Worm (Caenorhabditis elegans) whole organism, young adult: ENCODE data around the gene phf-14.

ENCODE experiments used
- C06A6.2 ChIP-seq: fragments of 200-800 bp; sonication (Bioruptor generic); conservative IDR thresholded peaks from 2 replicates; pipeline ENCODE4 v1.3.6; 2022; ENCODE audit warnings: missing genetic modification characterization, missing compliant biosample characterization
- F23B12.7 ChIP-seq: sonication (generic microtip); optimal IDR thresholded peaks from 2 replicates; lab custom pipeline; 2017; ENCODE audit warnings: missing genetic modification characterization, mild to moderate bottlenecking, missing compliant biosample characterization, antibody characterized with exemption, moderate library complexity; ENCODE audit not compliant: insufficient read depth
- F33H1.4 ChIP-seq: fragments of 200-800 bp; sonication (Bioruptor generic); IDR thresholded peaks from 2 replicates; pipeline ENCODE4 v1.3.6; 2022; ENCODE audit warnings: missing genetic modification reagents, missing genetic modification characterization, missing compliant biosample characterization
- F37B4.10 ChIP-seq: fragments of 200-800 bp; sonication (Bioruptor generic); IDR thresholded peaks from 2 replicates; pipeline ENCODE4 v1.3.6; 2022; ENCODE audit warnings: missing genetic modification characterization, missing compliant biosample characterization
- T26A5.8 ChIP-seq: sonication (generic microtip); optimal IDR thresholded peaks from 2 replicates; lab custom pipeline; 2016; ENCODE audit warnings: missing genetic modification characterization, missing compliant biosample characterization
- Y79H2A.3 ChIP-seq: fragments of 200-800 bp; sonication (Bioruptor generic); conservative IDR thresholded peaks from 2 replicates; pipeline ENCODE4 v1.3.6; 2022; ENCODE audit warnings: missing genetic modification reagents, missing genetic modification characterization, missing compliant biosample characterization
- Y95B8A.8 ChIP-seq: fragments of 200-800 bp; sonication (Bioruptor generic); IDR thresholded peaks from 2 replicates; pipeline ENCODE4 v1.3.6; 2022; ENCODE audit warnings: missing genetic modification reagents, missing genetic modification characterization, missing compliant biosample characterization
- athp-1 ChIP-seq: sonication (generic microtip); optimal IDR thresholded peaks from 2 replicates; lab custom pipeline; 2017; ENCODE audit warnings: mild to moderate bottlenecking, missing genetic modification characterization, missing compliant biosample characterization
- attf-3 ChIP-seq: fragments of 200-800 bp; sonication (Bioruptor generic); conservative IDR thresholded peaks from 2 replicates; pipeline ENCODE4 v1.3.6; 2022; ENCODE audit warnings: missing genetic modification reagents, missing genetic modification characterization, missing compliant biosample characterization
- bed-1 ChIP-seq: fragments of 200-800 bp; sonication (Bioruptor generic); IDR thresholded peaks from 2 replicates; pipeline ENCODE4 v1.3.6; 2022; ENCODE audit warnings: missing genetic modification reagents, missing genetic modification characterization, missing compliant biosample characterization
- cebp-1 ChIP-seq, 2 experiments: fragments of 200-800 bp in 1 of 2; sonication (Bioruptor generic) in 1 of 2; sonication (generic microtip) in 1 of 2; IDR thresholded peaks in 1 of 2; optimal IDR thresholded peaks in 1 of 2; 2 replicates each; pipeline versions ENCODE4 v1.3.6 to Lab custom; 2017 to 2022; ENCODE audit warnings: missing compliant biosample characterization in 2 of 2, missing genetic modification characterization in 2 of 2, mild to moderate bottlenecking in 1 of 2, missing genetic modification reagents in 1 of 2, moderate library complexity in 1 of 2
- cebp-2 ChIP-seq: fragments of 200-800 bp; sonication (Bioruptor generic); IDR thresholded peaks from 2 replicates; pipeline ENCODE4 v1.3.6; 2022; ENCODE audit warnings: missing genetic modification characterization, missing compliant biosample characterization
- ceh-100 ChIP-seq: fragments of 200-800 bp; sonication (Bioruptor generic); IDR thresholded peaks from 2 replicates; pipeline ENCODE4 v1.3.6; 2022; ENCODE audit warnings: missing genetic modification reagents, missing genetic modification characterization, missing compliant biosample characterization
- ceh-27 ChIP-seq: fragments of 200-800 bp; sonication (Bioruptor generic); optimal IDR thresholded peaks from 2 replicates; lab custom pipeline; 2018; ENCODE audit warnings: mild to moderate bottlenecking, missing genetic modification characterization, moderate library complexity, missing compliant biosample characterization
- ceh-91 ChIP-seq: fragments of 200-800 bp; sonication (Bioruptor generic); IDR thresholded peaks from 2 replicates; pipeline ENCODE4 v1.3.6; 2022; ENCODE audit warnings: missing genetic modification reagents, missing genetic modification characterization, missing compliant biosample characterization
- die-1 ChIP-seq: sonication (generic microtip); optimal IDR thresholded peaks from 2 replicates; lab custom pipeline; 2016; ENCODE audit warnings: missing genotype, mild to moderate bottlenecking, missing genetic modification characterization, missing compliant biosample characterization
- dox-1 ChIP-seq: fragments of 200-800 bp; sonication (Bioruptor generic); IDR thresholded peaks from 2 replicates; pipeline ENCODE4 v1.3.6; 2022; ENCODE audit warnings: missing genetic modification reagents, missing genetic modification characterization, missing compliant biosample characterization
- dpl-1 ChIP-seq: fragments of 150-350 bp; optimal IDR thresholded peaks from 2 replicates; lab custom pipeline; 2014; ENCODE audit warnings: missing biosample characterization, missing genetic modification reagents, missing genetic modification characterization
- hmg-1.2 ChIP-seq: fragments of 200-800 bp; sonication (Bioruptor generic); IDR thresholded peaks from 2 replicates; pipeline ENCODE4 v1.3.6; 2022; ENCODE audit warnings: missing genetic modification reagents, missing genetic modification characterization, missing compliant biosample characterization
- hrde-1 ChIP-seq: sonication (generic microtip); optimal IDR thresholded peaks from 2 replicates; lab custom pipeline; 2016; ENCODE audit warnings: missing genetic modification characterization, mild to moderate bottlenecking, missing compliant biosample characterization, moderate library complexity, missing genotype, missing genetic modification reagents, borderline replicate concordance
- lag-1 ChIP-seq: fragments of 200-800 bp; sonication (Bioruptor generic); IDR thresholded peaks from 2 replicates; pipeline ENCODE4 v1.3.6; 2022; ENCODE audit warnings: missing genetic modification reagents, missing genetic modification characterization, missing compliant biosample characterization
- let-526 ChIP-seq: fragments of 200-800 bp; sonication (Bioruptor generic); IDR thresholded peaks from 2 replicates; pipeline ENCODE4 v1.3.6; 2022; ENCODE audit warnings: missing genetic modification reagents, missing genetic modification characterization, missing compliant biosample characterization
- lin-40 ChIP-seq: sonication (generic microtip); optimal IDR thresholded peaks from 2 replicates; lab custom pipeline; 2016; ENCODE audit warnings: missing genetic modification characterization, mild to moderate bottlenecking, missing compliant biosample characterization, missing genotype, missing genetic modification reagents
- lin-54 ChIP-seq: fragments of 200-800 bp; sonication (Bioruptor generic); optimal IDR thresholded peaks from 2 replicates; lab custom pipeline; 2018; ENCODE audit warnings: mild to moderate bottlenecking, missing genetic modification characterization, missing compliant biosample characterization
- lsl-1 ChIP-seq: fragments of 200-800 bp; sonication (Bioruptor generic); optimal IDR thresholded peaks from 2 replicates; lab custom pipeline; 2018; ENCODE audit warnings: mild to moderate bottlenecking, missing genetic modification characterization, moderate library complexity, missing compliant biosample characterization
- lsy-27 ChIP-seq: sonication (generic microtip); optimal IDR thresholded peaks from 2 replicates; lab custom pipeline; 2017; ENCODE audit warnings: missing genetic modification characterization, mild to moderate bottlenecking, missing compliant biosample characterization, antibody characterized with exemption, missing genotype, borderline replicate concordance; ENCODE audit not compliant: insufficient read depth
- madf-10 ChIP-seq: sonication (generic microtip); optimal IDR thresholded peaks from 2 replicates; lab custom pipeline; 2016; ENCODE audit warnings: mild to moderate bottlenecking, missing genetic modification characterization, missing compliant biosample characterization
- madf-6 ChIP-seq: fragments of 200-800 bp; sonication (Bioruptor generic); IDR thresholded peaks from 2 replicates; pipeline ENCODE4 v1.3.6; 2022; ENCODE audit warnings: missing genetic modification reagents, missing genetic modification characterization, missing compliant biosample characterization
- madf-8 ChIP-seq: fragments of 200-800 bp; sonication (Bioruptor generic); conservative IDR thresholded peaks from 2 replicates; pipeline ENCODE4 v1.3.6; 2022; ENCODE audit warnings: missing genetic modification reagents, missing genetic modification characterization, missing compliant biosample characterization
- mes-4 ChIP-seq: sonication (generic microtip); optimal IDR thresholded peaks from 2 replicates; lab custom pipeline; 2016; ENCODE audit warnings: missing genotype, missing genetic modification characterization, missing compliant biosample characterization
- nfya-1 ChIP-seq: sonication (generic microtip); optimal IDR thresholded peaks from 2 replicates; lab custom pipeline; 2017; ENCODE audit warnings: antibody characterized with exemption, missing compliant biosample characterization, missing genetic modification characterization, borderline replicate concordance; ENCODE audit not compliant: insufficient read depth
- nfya-2 ChIP-seq: fragments of 200-800 bp; sonication (Bioruptor generic); IDR thresholded peaks from 2 replicates; pipeline ENCODE4 v1.3.6; 2022; ENCODE audit warnings: missing genetic modification reagents, missing genetic modification characterization, missing compliant biosample characterization
- nhr-80 ChIP-seq: sonication (generic microtip); optimal IDR thresholded peaks from 2 replicates; lab custom pipeline; 2016; ENCODE audit warnings: missing genetic modification characterization, missing compliant biosample characterization
- rcor-1 ChIP-seq: fragments of 200-800 bp; sonication (Bioruptor generic); IDR thresholded peaks from 2 replicates; pipeline ENCODE4 v1.3.6; 2022; ENCODE audit warnings: missing genetic modification reagents, missing genetic modification characterization, missing compliant biosample characterization
- rec-8 ChIP-seq, 2 experiments: sonication (generic microtip); optimal IDR thresholded peaks; 2 replicates each; lab custom pipeline; 2016; ENCODE audit warnings: mild to moderate bottlenecking in 2 of 2, missing genetic modification characterization in 2 of 2, missing genetic modification reagents in 2 of 2, missing genotype in 2 of 2, missing biosample characterization in 1 of 2, missing compliant biosample characterization in 1 of 2, moderate library complexity in 1 of 2
- sdz-38 ChIP-seq: sonication (generic microtip); optimal IDR thresholded peaks from 2 replicates; lab custom pipeline; 2016; ENCODE audit warnings: missing genotype, missing genetic modification characterization, missing compliant biosample characterization
- snpc-3.4 ChIP-seq: sonication (generic microtip); optimal IDR thresholded peaks from 2 replicates; lab custom pipeline; 2017; ENCODE audit warnings: missing genetic modification characterization, mild to moderate bottlenecking, missing compliant biosample characterization, antibody characterized with exemption, moderate library complexity, missing genotype, missing genetic modification reagents
- sptf-2 ChIP-seq: fragments of 200-800 bp; sonication (Bioruptor generic); optimal IDR thresholded peaks from 2 replicates; lab custom pipeline; 2018; ENCODE audit warnings: mild to moderate bottlenecking, missing genetic modification characterization, missing compliant biosample characterization
- tbp1 ChIP-seq: fragments of 200-800 bp; sonication (Bioruptor generic); optimal IDR thresholded peaks from 2 replicates; lab custom pipeline; 2018; ENCODE audit warnings: mild to moderate bottlenecking, missing genetic modification characterization, missing compliant biosample characterization
- tlf-1 ChIP-seq: fragments of 200-800 bp; sonication (Bioruptor generic); optimal IDR thresholded peaks from 2 replicates; lab custom pipeline; 2018; ENCODE audit warnings: mild to moderate bottlenecking, missing genetic modification characterization, missing compliant biosample characterization
- xnd-1 ChIP-seq: sonication (generic microtip); optimal IDR thresholded peaks from 2 replicates; lab custom pipeline; 2016; ENCODE audit warnings: missing genotype, missing genetic modification reagents, missing genetic modification characterization, missing compliant biosample characterization
- zim-3 ChIP-seq: sonication (generic microtip); optimal IDR thresholded peaks from 2 replicates; lab custom pipeline; 2017; ENCODE audit warnings: mild to moderate bottlenecking, missing genetic modification characterization, moderate library complexity, missing compliant biosample characterization
- ztf-26 ChIP-seq: sonication (generic microtip); optimal IDR thresholded peaks from 2 replicates; lab custom pipeline; 2017; ENCODE audit warnings: missing genetic modification characterization, missing compliant biosample characterization

The phf-14 gene

ce11 chrV:17910019-17910418, 38.8 kb downstream of the phf-14 start, which contains the start of gene dcar-1:
TSS of gene dcar-1 (plus strand) at chrV:17910319.
- TF ChIP-seq T26A5.8 = no peak
- no peak for TF ChIP-seq hmg-1.2 (GFP tag; lab: Robert Waterston, UW)
- TF ChIP-seq tbp1 (GFP tag; lab: Kevin White, UChicago) = no peak
- no peak for TF ChIP-seq bed-1 (GFP tag; lab: Robert Waterston, UW)
- TF ChIP-seq xnd-1 (tag; lab: Kevin White, UChicago) = no peak
- no peak for TF ChIP-seq nfya-2 (GFP tag; lab: Robert Waterston, UW)
- no peak for TF ChIP-seq dox-1 (GFP tag; lab: Robert Waterston, UW)
- TF ChIP-seq Y95B8A.8 (GFP tag; lab: Robert Waterston, UW) = no peak
- TF ChIP-seq, all 124 proteins: peak for 0

- TF ChIP-seq ztf-26 (no peak), ceh-27 (GFP tag; lab: Kevin White, UChicago) (no peak), F37B4.10 (GFP tag; lab: Robert Waterston, UW) (no peak), T26A5.8 (no peak), nhr-80 (tag; lab: Kevin White, UChicago) (no peak), tlf-1 (GFP tag; lab: Kevin White, UChicago) (no peak)
These were observed 47.5 kb downstream of the phf-14 start, which contains the start of gene C06H5.8 for ce11 chrV:17918726-17919125. TSS of gene C06H5.8 (plus strand) at chrV:17919026.

ce11 chrV:17921423-17921822, 50.2 kb downstream of the phf-14 start, which contains the start of gene E01B7.2:
TSS of gene E01B7.2 (plus strand) at chrV:17921772.
- TF ChIP-seq lsy-27 (tag; lab: Kevin White, UChicago) (no peak), Y79H2A.3 (GFP tag; lab: Robert Waterston, UW) (no peak), attf-3 (no peak), snpc-3.4 (tag; lab: Kevin White, UChicago) (peak; percentile 40), bed-1 (GFP tag; lab: Robert Waterston, UW) (no peak), F33H1.4 (GFP tag; lab: Robert Waterston, UW) (peak; percentile 70), sptf-2 (no peak), madf-8 (GFP tag; lab: Robert Waterston, UW) (peak; percentile 40; the same call in 1 of the 2 replicates), C06A6.2 (GFP tag; lab: Robert Waterston, UW) (no peak), athp-1 (tag; lab: Kevin White, UChicago) (no peak), lag-1 (no peak), lin-54 (GFP tag; lab: Kevin White, UChicago) (peak; percentile 95), madf-10 (tag; lab: Kevin White, UChicago) (no peak), let-526 (no peak), F23B12.7 (tag; lab: Kevin White, UChicago) (peak; percentile 60), tbp1 (GFP tag; lab: Kevin White, UChicago) (peak; percentile 20), hmg-1.2 (GFP tag; lab: Robert Waterston, UW) (peak; percentile 99), rcor-1 (peak; percentile 75), madf-6 (GFP tag; lab: Robert Waterston, UW) (peak; percentile 87), die-1 (no peak), ztf-26 (no peak), sdz-38 (tag; lab: Kevin White, UChicago) (no peak), mes-4 (tag; lab: Kevin White, UChicago) (no peak), cebp-2 (no peak), ceh-91 (GFP tag; lab: Robert Waterston, UW) (peak; percentile 65; the same call in 1 of the 2 replicates), cebp-1 (GFP tag; IDR thresholded peaks at IDR 0.05; lab: Robert Waterston, UW) (no peak), cebp-1 (tag; optimal IDR thresholded peaks at IDR 0.05; lab: Kevin White, UChicago) (peak; percentile 40), lin-40 (tag; lab: Kevin White, UChicago) (peak; percentile 70), dox-1 (GFP tag; lab: Robert Waterston, UW) (peak; percentile 66; the same call in 1 of the 2 replicates), zim-3 (no peak), lsl-1 (GFP tag; lab: Kevin White, UChicago) (peak; percentile 56), hrde-1 (no peak), nfya-1 (tag; lab: Kevin White, UChicago) (no peak), ceh-100 (no peak), tlf-1 (GFP tag; lab: Kevin White, UChicago) (peak; percentile 27), rec-8 (tag; optimal IDR thresholded peaks at IDR 0.05; lab: Kevin White, UChicago) (no peak), dpl-1 (GFP tag; lab: Kevin White, UChicago) (peak; percentile 76)
